Worm (Caenorhabditis elegans) whole organism, L1 larva: ENCODE data around the gene F18A11.2.

Experiments used
- C34B4.2 ChIP-seq: sonication (generic microtip); optimal IDR thresholded peaks from 2 replicates; lab custom pipeline; 2017; ENCODE audit warnings: mild to moderate bottlenecking, missing genetic modification characterization, missing compliant biosample characterization
- alr-1 ChIP-seq: fragments of 200-800 bp; sonication (Bioruptor generic); optimal IDR thresholded peaks from 2 replicates; lab custom pipeline; 2018; ENCODE audit warnings: borderline replicate concordance, mild to moderate bottlenecking, missing genetic modification characterization, missing compliant biosample characterization
- aly-2 ChIP-seq: fragments of 150-350 bp; optimal IDR thresholded peaks from 2 replicates; lab custom pipeline; 2014; ENCODE audit warnings: missing biosample characterization, missing genetic modification characterization
- blmp-1 ChIP-seq: fragments of 150-350 bp; optimal IDR thresholded peaks from 2 replicates; lab custom pipeline; 2014; ENCODE audit warnings: missing biosample characterization, missing genetic modification characterization
- ceh-63 ChIP-seq: fragments of 200-800 bp; sonication (Bioruptor generic); optimal IDR thresholded peaks from 2 replicates; lab custom pipeline; 2018; ENCODE audit warnings: mild to moderate bottlenecking, missing genetic modification characterization, missing compliant biosample characterization
- ceh-82 ChIP-seq, 3 experiments: fragments of 150-350 bp in 1 of 3; sonication (generic microtip) in 2 of 3; optimal IDR thresholded peaks; 2 replicates each; lab custom pipeline; 2014 to 2017; ENCODE audit warnings: missing biosample characterization in 3 of 3, missing genetic modification characterization in 3 of 3
- ceh-88 ChIP-seq: fragments of 200-800 bp; sonication (Bioruptor generic); IDR thresholded peaks from 2 replicates; pipeline ENCODE4 v1.3.6; 2022; ENCODE audit warnings: missing genetic modification characterization, missing compliant biosample characterization
- ceh-90 ChIP-seq: sonication (generic microtip); optimal IDR thresholded peaks from 2 replicates; lab custom pipeline; 2016; ENCODE audit warnings: missing genetic modification characterization, missing compliant biosample characterization
- ces-1 ChIP-seq: fragments of 150-350 bp; optimal IDR thresholded peaks from 2 replicates; lab custom pipeline; 2014; ENCODE audit warnings: missing biosample characterization, missing genetic modification reagents, missing genetic modification characterization
- dpl-1 ChIP-seq, 3 experiments: fragments of 150-350 bp in 2 of 3; sonication (generic microtip) in 1 of 3; optimal IDR thresholded peaks; 2 replicates each; lab custom pipeline; 2014 to 2017; ENCODE audit warnings: missing biosample characterization in 3 of 3, missing genetic modification characterization in 3 of 3, missing genetic modification reagents in 3 of 3
- dsc-1 ChIP-seq: sonication (generic microtip); optimal IDR thresholded peaks from 2 replicates; lab custom pipeline; 2016; ENCODE audit warnings: mild to moderate bottlenecking, missing genetic modification characterization, missing compliant biosample characterization
- efl-1 ChIP-seq, 4 experiments: fragments of 150-350 bp; optimal IDR thresholded peaks in 3 of 4; peaks in 1 of 4; 1 replicate in 1 of 4; 2 replicates in 3 of 4; lab custom pipeline; 2014; ENCODE audit warnings: missing biosample characterization in 2 of 4, missing genetic modification characterization in 2 of 4, missing genetic modification reagents in 2 of 4
- elt-2 ChIP-seq: sonication (generic microtip); optimal IDR thresholded peaks from 2 replicates; lab custom pipeline; 2016; ENCODE audit warnings: missing genetic modification characterization, mild to moderate bottlenecking, inconsistent platforms, missing compliant biosample characterization, missing genetic modification reagents
- elt-3 ChIP-seq, 6 experiments: fragments of 150-350 bp in 1 of 6; sonication (generic microtip); optimal IDR thresholded peaks; 2 replicates each; lab custom pipeline; 2017 to 2018; ENCODE audit warnings: missing biosample characterization in 6 of 6, missing genetic modification characterization in 6 of 6, inconsistent platforms in 1 of 6
- ets-5 ChIP-seq: fragments of 200-800 bp; sonication (Bioruptor generic); IDR thresholded peaks from 2 replicates; pipeline ENCODE4 v1.3.6; 2022; ENCODE audit warnings: missing genetic modification characterization, missing compliant biosample characterization
- fkh-10 ChIP-seq: sonication (generic microtip); optimal IDR thresholded peaks from 2 replicates; lab custom pipeline; 2017; ENCODE audit warnings: missing biosample characterization, missing genetic modification reagents, missing genetic modification characterization
- fkh-4 ChIP-seq: sonication (generic microtip); optimal IDR thresholded peaks from 2 replicates; lab custom pipeline; 2016; ENCODE audit warnings: missing compliant biosample characterization, missing genetic modification characterization, borderline replicate concordance
- grh-1 ChIP-seq: fragments of 200-800 bp; sonication (Bioruptor generic); IDR thresholded peaks from 2 replicates; pipeline ENCODE4 v1.3.6; 2022; ENCODE audit warnings: missing genetic modification reagents, missing genetic modification characterization, missing compliant biosample characterization
- hpl-2 ChIP-seq: fragments of 150-350 bp; optimal IDR thresholded peaks from 2 replicates; lab custom pipeline; 2014; ENCODE audit warnings: missing biosample characterization, missing genetic modification reagents, missing genetic modification characterization
- irx-1 ChIP-seq: sonication (generic microtip); optimal IDR thresholded peaks from 2 replicates; lab custom pipeline; 2016; ENCODE audit warnings: missing genetic modification characterization, missing compliant biosample characterization
- lin-13 ChIP-seq: fragments of 150-350 bp; optimal IDR thresholded peaks from 2 replicates; lab custom pipeline; 2014; ENCODE audit warnings: missing biosample characterization, missing genetic modification reagents, missing genetic modification characterization
- lin-14 ChIP-seq: fragments of 200-800 bp; sonication (Bioruptor generic); optimal IDR thresholded peaks from 2 replicates; lab custom pipeline; 2018; ENCODE audit warnings: mild to moderate bottlenecking, missing genetic modification characterization, moderate library complexity, missing compliant biosample characterization
- lin-35 ChIP-seq, 2 experiments: fragments of 150-350 bp; optimal IDR thresholded peaks; 2 replicates each; lab custom pipeline; 2014; ENCODE audit warnings: missing biosample characterization in 2 of 2, missing genetic modification characterization in 2 of 2, missing genetic modification reagents in 2 of 2
- mep-1 ChIP-seq: fragments of 150-350 bp; optimal IDR thresholded peaks from 2 replicates; lab custom pipeline; 2014; ENCODE audit warnings: missing biosample characterization, missing genetic modification characterization
- nhr-11 ChIP-seq: fragments of 150-350 bp; optimal IDR thresholded peaks from 2 replicates; lab custom pipeline; 2014; ENCODE audit warnings: missing biosample characterization, missing genetic modification characterization
- nhr-19 ChIP-seq: fragments of 200-800 bp; sonication (Bioruptor generic); conservative IDR thresholded peaks from 2 replicates; pipeline ENCODE4 v1.3.6; 2022; ENCODE audit warnings: missing genetic modification characterization, missing compliant biosample characterization
- nhr-20 ChIP-seq: sonication (generic microtip); optimal IDR thresholded peaks from 2 replicates; lab custom pipeline; 2016; ENCODE audit warnings: mild to moderate bottlenecking, missing genetic modification characterization, missing compliant biosample characterization
- nhr-237 ChIP-seq: fragments of 150-350 bp; optimal IDR thresholded peaks from 2 replicates; lab custom pipeline; 2014; ENCODE audit warnings: missing biosample characterization, missing genetic modification characterization
- nhr-28 ChIP-seq: fragments of 150-350 bp; optimal IDR thresholded peaks from 2 replicates; lab custom pipeline; 2014; ENCODE audit warnings: missing biosample characterization, missing genetic modification characterization
- nhr-47 ChIP-seq: sonication (generic microtip); optimal IDR thresholded peaks from 2 replicates; lab custom pipeline; 2016; ENCODE audit warnings: mild to moderate bottlenecking, missing genetic modification characterization, moderate library complexity, missing compliant biosample characterization
- nhr-71 ChIP-seq: sonication (generic microtip); optimal IDR thresholded peaks from 2 replicates; lab custom pipeline; 2016; ENCODE audit warnings: mild to moderate bottlenecking, missing genetic modification characterization, moderate library complexity, missing compliant biosample characterization
- nhr-76 ChIP-seq: sonication (generic microtip); optimal IDR thresholded peaks from 2 replicates; lab custom pipeline; 2017; ENCODE audit warnings: missing biosample characterization, missing genetic modification characterization
- nhr-85 ChIP-seq: sonication (generic microtip); peaks from one replicate; lab custom pipeline; 2016; ENCODE audit warnings: missing genetic modification characterization, inconsistent platforms, missing compliant biosample characterization
- nhr-90 ChIP-seq: sonication (generic microtip); optimal IDR thresholded peaks from 2 replicates; lab custom pipeline; 2016; ENCODE audit warnings: mild to moderate bottlenecking, missing genetic modification characterization, missing compliant biosample characterization; ENCODE audit not compliant: poor library complexity
- pax-3 ChIP-seq: fragments of 200-800 bp; sonication (Bioruptor generic); optimal IDR thresholded peaks from 2 replicates; lab custom pipeline; 2018; ENCODE audit warnings: mild to moderate bottlenecking, missing genetic modification characterization, moderate library complexity, missing compliant biosample characterization
- pqm-1 ChIP-seq: sonication (generic microtip); optimal IDR thresholded peaks from 3 replicates; lab custom pipeline; 2017; ENCODE audit warnings: missing biosample characterization, missing genetic modification characterization
- rnt-1 ChIP-seq: sonication (generic microtip); optimal IDR thresholded peaks from 2 replicates; lab custom pipeline; 2016; ENCODE audit warnings: mild to moderate bottlenecking, missing genetic modification characterization, moderate library complexity, missing compliant biosample characterization
- snpc-4 ChIP-seq: fragments of 150-350 bp; optimal IDR thresholded peaks from 2 replicates; lab custom pipeline; 2014; ENCODE audit warnings: missing biosample characterization, missing genetic modification characterization
- snu-23 ChIP-seq: sonication (generic microtip); optimal IDR thresholded peaks from 2 replicates; lab custom pipeline; 2016; ENCODE audit warnings: missing genetic modification characterization, missing compliant biosample characterization
- sptf-1 ChIP-seq: fragments of 150-350 bp; optimal IDR thresholded peaks from 2 replicates; lab custom pipeline; 2014; ENCODE audit warnings: missing biosample characterization, missing genetic modification characterization
- swsn-7 ChIP-seq: sonication (generic microtip); optimal IDR thresholded peaks from 2 replicates; lab custom pipeline; 2016; ENCODE audit warnings: missing genetic modification characterization, missing compliant biosample characterization
- tbx-2 ChIP-seq: sonication (generic microtip); optimal IDR thresholded peaks from 2 replicates; lab custom pipeline; 2016; ENCODE audit warnings: missing genetic modification characterization, missing compliant biosample characterization
- unc-62 ChIP-seq: fragments of 150-350 bp; optimal IDR thresholded peaks from 2 replicates; lab custom pipeline; 2014; ENCODE audit warnings: missing biosample characterization, missing genetic modification reagents, missing genetic modification characterization
- xbp-1 ChIP-seq: sonication (generic microtip); optimal IDR thresholded peaks from 2 replicates; lab custom pipeline; 2016; ENCODE audit warnings: missing genetic modification characterization, missing compliant biosample characterization
- zag-1 ChIP-seq: fragments of 150-350 bp; optimal IDR thresholded peaks from 2 replicates; lab custom pipeline; 2014; ENCODE audit warnings: missing biosample characterization, missing genetic modification characterization

F18A11.2 gene

DNA sequence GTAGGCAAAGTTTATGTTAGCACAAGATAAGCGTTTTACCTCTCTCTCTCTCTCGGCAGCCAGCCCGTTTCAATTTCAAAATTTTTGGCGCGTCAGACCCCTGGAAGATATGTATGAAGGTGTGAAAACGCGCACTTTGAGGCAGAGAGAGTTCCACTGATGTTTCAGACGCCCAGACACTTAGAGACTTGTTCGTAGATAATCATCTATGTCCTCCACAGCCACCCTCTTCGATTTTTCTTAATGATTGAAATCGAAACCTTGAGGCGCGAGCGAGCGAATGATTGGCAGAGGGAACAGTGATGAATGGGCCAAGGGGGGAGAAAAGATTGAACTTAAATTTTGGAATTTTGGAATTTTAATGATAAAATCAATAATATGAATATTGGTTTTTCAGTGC is 39.9 kb upstream of the F18A11.2 start:
- TF ChIP-seq nhr-85 (tag; lab: Kevin White, UChicago), result peak; percentile 90
- no peak for TF ChIP-seq zag-1 (tag; lab: Kevin White, UChicago)
- no peak for TF ChIP-seq nhr-47
- TF ChIP-seq lin-14 (GFP tag; lab: Kevin White, UChicago), result peak; percentile 62
- TF ChIP-seq blmp-1 (tag; lab: Kevin White, UChicago), result peak; percentile 31
- no peak for TF ChIP-seq efl-1 (optimal IDR thresholded peaks at IDR 0.05; lab: Kevin White, UChicago)
- TF ChIP-seq efl-1 (GFP tag; optimal IDR thresholded peaks at IDR 0.05 in 1 of 2; lab: Kevin White, UChicago), result peak in 1 of 2 experiments; percentile 49
- TF ChIP-seq hpl-2 (GFP tag; lab: Kevin White, UChicago), result no peak
- TF ChIP-seq alr-1 (tag; lab: Kevin White, UChicago), result no peak
- TF ChIP-seq elt-2 (tag; lab: Kevin White, UChicago), result no peak
- peak; percentile 22 for TF ChIP-seq rnt-1 (tag; lab: Kevin White, UChicago)
- TF ChIP-seq, all 84 proteins: peak for 5

DNA sequence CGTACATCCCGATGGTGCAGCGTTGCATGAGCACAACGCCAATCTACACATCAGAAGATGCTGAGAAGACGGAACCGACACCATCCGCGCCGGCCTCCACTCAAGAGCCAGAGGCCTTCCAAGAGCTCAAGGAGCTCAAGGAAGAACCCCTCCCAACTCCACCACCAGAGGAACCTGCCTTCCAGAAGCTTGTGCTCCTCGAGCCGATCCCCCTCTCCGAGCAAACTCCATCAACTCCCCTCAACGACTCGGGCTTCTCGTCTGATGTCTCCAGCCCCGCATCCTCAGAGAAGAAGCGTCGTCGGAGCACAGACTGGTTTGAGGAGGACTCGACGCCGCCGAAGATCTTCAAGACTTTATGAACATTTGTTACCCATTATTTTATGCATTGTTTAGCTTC is 39.3 kb upstream of the F18A11.2 start:
- TF ChIP-seq ces-1 (GFP tag; lab: Kevin White, UChicago) (no peak), ceh-90 (no peak), fkh-10 (GFP tag; lab: Kevin White, UChicago) (no peak), nhr-11 (tag; lab: Kevin White, UChicago) (no peak), fkh-4 (no peak), xbp-1 (no peak), unc-62 (GFP tag; lab: Kevin White, UChicago) (no peak), nhr-28 (tag; lab: Kevin White, UChicago) (no peak), lin-35 (GFP tag; optimal IDR thresholded peaks at IDR 0.05; lab: Kevin White, UChicago) (no peak)

DNA sequence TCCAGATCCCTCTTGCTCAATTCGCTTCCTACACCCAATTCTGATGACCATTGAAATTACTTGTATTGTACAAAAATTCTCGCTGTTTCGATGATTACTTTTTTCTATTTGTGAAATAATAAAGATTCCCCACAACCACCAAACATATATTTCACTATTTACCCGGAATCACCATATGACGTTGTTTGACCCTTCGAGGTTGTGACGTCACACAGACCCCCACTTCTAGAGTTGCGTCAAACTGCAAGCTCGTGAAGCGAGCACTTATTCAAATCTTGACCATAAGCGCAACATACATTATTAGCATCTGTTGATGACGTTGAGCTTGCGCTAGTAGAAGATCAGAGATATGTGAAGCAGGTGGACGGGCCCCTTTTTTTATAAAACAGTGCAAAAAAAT is 38.5 kb upstream of the F18A11.2 start:
- TF ChIP-seq elt-2 (tag; lab: Kevin White, UChicago), result no peak
- TF ChIP-seq nhr-85 (tag; lab: Kevin White, UChicago), result peak; percentile 45
- TF ChIP-seq pqm-1 (tag; lab: Kevin White, UChicago), result no peak
- no peak for TF ChIP-seq lin-13
- TF ChIP-seq nhr-20 (tag; lab: Kevin White, UChicago), result no peak
- peak; percentile 48 for TF ChIP-seq aly-2 (tag; lab: Kevin White, UChicago)
- TF ChIP-seq ceh-88 (GFP tag; lab: Robert Waterston, UW), result no peak
- TF ChIP-seq swsn-7 (tag; lab: Kevin White, UChicago), result no peak
- TF ChIP-seq, all 84 proteins: peak for 2

DNA sequence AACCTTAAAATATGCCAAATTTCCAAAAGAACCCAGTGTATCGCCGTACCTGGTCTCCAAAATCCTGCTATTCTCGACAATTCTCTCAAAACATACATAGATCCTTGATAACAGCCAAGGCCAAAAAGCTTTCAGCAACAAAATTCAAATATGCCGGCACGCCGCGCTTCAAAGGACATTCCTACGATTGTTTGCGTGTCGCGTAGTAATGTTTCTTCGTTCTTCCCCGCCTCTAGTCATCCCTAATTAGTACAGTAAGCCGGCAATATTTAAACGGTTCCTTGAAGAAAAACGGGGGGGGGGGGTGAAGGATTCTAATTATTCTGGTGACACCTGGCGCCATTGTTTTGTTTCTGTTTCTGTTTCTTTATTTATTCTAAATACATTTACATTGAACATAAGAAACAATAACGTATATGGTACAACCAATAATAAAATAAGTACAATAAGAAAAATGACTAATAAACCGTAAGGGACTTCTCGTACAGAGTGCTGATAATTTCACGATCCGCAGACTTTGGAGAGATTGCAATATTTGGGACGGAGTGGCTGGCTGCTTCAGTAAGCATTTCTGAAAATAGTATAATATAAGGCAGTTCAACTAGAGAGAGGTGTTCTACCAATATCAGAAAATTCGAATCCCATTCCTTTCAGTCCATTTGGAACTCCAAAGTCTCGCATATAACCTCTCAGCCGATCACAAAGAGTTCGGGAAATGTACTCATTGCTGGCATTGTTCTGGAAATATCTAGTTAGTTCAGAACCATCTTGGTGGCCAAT is 37.3 kb upstream of the F18A11.2 start:
- no peak for TF ChIP-seq dsc-1 (tag; lab: Kevin White, UChicago)
- peak; percentile 23 for TF ChIP-seq snu-23
- no peak for TF ChIP-seq ceh-63 (GFP tag; lab: Kevin White, UChicago)
- no peak for TF ChIP-seq dpl-1 (GFP tag; optimal IDR thresholded peaks at IDR 0.05; lab: Kevin White, UChicago)
- no peak for TF ChIP-seq nhr-76
- TF ChIP-seq grh-1 (GFP tag; lab: Robert Waterston, UW), result no peak
- no peak for TF ChIP-seq nhr-19 (GFP tag; lab: Robert Waterston, UW)
- TF ChIP-seq ceh-82 (tag; optimal IDR thresholded peaks at IDR 0.05; lab: Kevin White, UChicago), result no peak
- TF ChIP-seq lin-13, result no peak
- no peak for TF ChIP-seq zag-1 (tag; lab: Kevin White, UChicago)
- TF ChIP-seq snpc-4 (tag; lab: Kevin White, UChicago), result no peak
- peak; percentile 34 for TF ChIP-seq nhr-71
- TF ChIP-seq tbx-2, result no peak
- no peak for TF ChIP-seq irx-1 (tag; lab: Kevin White, UChicago)
- no peak for TF ChIP-seq mep-1 (tag; lab: Kevin White, UChicago)
- TF ChIP-seq rnt-1 (tag; lab: Kevin White, UChicago), result no peak
- TF ChIP-seq nhr-20 (tag; lab: Kevin White, UChicago), result no peak
- TF ChIP-seq ets-5 (GFP tag; lab: Robert Waterston, UW), result no peak
- no peak for TF ChIP-seq pax-3 (tag; lab: Kevin White, UChicago)
- no peak for TF ChIP-seq sptf-1 (tag; lab: Kevin White, UChicago)
- peak; percentile 47 for TF ChIP-seq nhr-90 (tag; lab: Kevin White, UChicago)
- no peak for TF ChIP-seq nhr-237 (tag; lab: Kevin White, UChicago)
- TF ChIP-seq blmp-1 (tag; lab: Kevin White, UChicago), result no peak
- peak; percentile 68 for TF ChIP-seq elt-2 (tag; lab: Kevin White, UChicago)
- no peak for TF ChIP-seq ceh-88 (GFP tag; lab: Robert Waterston, UW)
- TF ChIP-seq elt-3 (tag; optimal IDR thresholded peaks at IDR 0.05; lab: Kevin White, UChicago), result no peak
- TF ChIP-seq C34B4.2 (tag; lab: Kevin White, UChicago), result no peak
